Fruit fly (Drosophila melanogaster): ENCODE data around the gene PNUTS.

Gene PNUTS

dm6 chr2L:870285-870684, at the start of gene PNUTS:
Gene PNUTS (plus strand): TSS chr2L:870465.
- TF ChIP-seq CTCF (optimal IDR thresholded peaks at IDR 0.05) (no peak), CG8478 (optimal IDR thresholded peaks at IDR 0.05) (no peak)

dm6 chr2L:821242-821985, 48.9 kb upstream of the PNUTS start, which contains the start of gene CG3662:
Gene CG3662 (plus strand): TSS chr2L:821289.
- TF ChIP-seq CTCF (optimal IDR thresholded peaks at IDR 0.05) (peak; percentile 36 to 56), CG8478 (optimal IDR thresholded peaks at IDR 0.05) (no peak)

- TF ChIP-seq CTCF (optimal IDR thresholded peaks at IDR 0.05) (no peak), CG8478 (optimal IDR thresholded peaks at IDR 0.05) (no peak)
Observed at dm6 chr2L:821986-822711, 48.1 kb upstream of the PNUTS start.

- no peak for TF ChIP-seq CG8478 (optimal IDR thresholded peaks at IDR 0.05)
- peak; percentile 59 to 65 for TF ChIP-seq CTCF (optimal IDR thresholded peaks at IDR 0.05)
Observed at dm6 chr2L:825768-826263, 44.4 kb upstream of the PNUTS start, which contains the start of the genes CG3862 and dock. Gene CG3862 (minus strand): TSS chr2L:825861. Gene dock (plus strand): TSS chr2L:825969.

dm6 chr2L:826388-826787, 43.9 kb upstream of the PNUTS start:
- no peak for TF ChIP-seq CTCF (optimal IDR thresholded peaks at IDR 0.05)
- no peak for TF ChIP-seq CG8478 (optimal IDR thresholded peaks at IDR 0.05)

- TF ChIP-seq CTCF (optimal IDR thresholded peaks at IDR 0.05): no peak
- TF ChIP-seq CG8478 (optimal IDR thresholded peaks at IDR 0.05): no peak
Observed at dm6 chr2L:827049-827448, 43.2 kb upstream of the PNUTS start.

dm6 chr2L:827516-828362, 42.5 kb upstream of the PNUTS start:
- TF ChIP-seq CG8478 (optimal IDR thresholded peaks at IDR 0.05): no peak
- TF ChIP-seq CTCF (optimal IDR thresholded peaks at IDR 0.05): no peak

- TF ChIP-seq CTCF (optimal IDR thresholded peaks at IDR 0.05): no peak
- TF ChIP-seq CG8478 (optimal IDR thresholded peaks at IDR 0.05): no peak
Observed at dm6 chr2L:837989-838388, 32.3 kb upstream of the PNUTS start.

- TF ChIP-seq CTCF (optimal IDR thresholded peaks at IDR 0.05) (no peak), CG8478 (optimal IDR thresholded peaks at IDR 0.05) (no peak)
Observed at dm6 chr2L:838786-839185, 31.5 kb upstream of the PNUTS start.

- TF ChIP-seq CTCF (optimal IDR thresholded peaks at IDR 0.05): no peak
- no peak for TF ChIP-seq CG8478 (optimal IDR thresholded peaks at IDR 0.05)
Observed at dm6 chr2L:840022-840421, 30.2 kb upstream of the PNUTS start.

dm6 chr2L:840716-841115, 29.5 kb upstream of the PNUTS start:
- TF ChIP-seq CTCF (optimal IDR thresholded peaks at IDR 0.05) (no peak), CG8478 (optimal IDR thresholded peaks at IDR 0.05) (no peak)

- TF ChIP-seq CG8478 (optimal IDR thresholded peaks at IDR 0.05) (no peak), CTCF (optimal IDR thresholded peaks at IDR 0.05) (no peak)
Observed at dm6 chr2L:841708-842107, 28.6 kb upstream of the PNUTS start.

- no peak for TF ChIP-seq CG8478 (optimal IDR thresholded peaks at IDR 0.05)
Observed at dm6 chr2L:842873-843272, 27.4 kb upstream of the PNUTS start.

dm6 chr2L:843301-843700, 27.0 kb upstream of the PNUTS start:
- TF ChIP-seq CG8478 (optimal IDR thresholded peaks at IDR 0.05) (no peak), CTCF (optimal IDR thresholded peaks at IDR 0.05) (no peak)

All from S2 (cell line).